Worm (Caenorhabditis elegans) whole organism, L4 larva: ENCODE results near the gene T25B2.4.

Source experiments
- D1046.2 ChIP-seq: fragments of 200-800 bp; sonication (Bioruptor generic); IDR thresholded peaks from 2 replicates; pipeline ENCODE4 v1.3.6; 2022; ENCODE audit warnings: missing genetic modification characterization, missing compliant biosample characterization
- F10B5.3 ChIP-seq: sonication (generic microtip); optimal IDR thresholded peaks from 2 replicates; lab custom pipeline; 2016; ENCODE audit warnings: mild to moderate bottlenecking, missing genetic modification characterization, missing compliant biosample characterization
- F49E8.2 ChIP-seq: sonication (generic microtip); optimal IDR thresholded peaks from 2 replicates; lab custom pipeline; 2016; ENCODE audit warnings: missing compliant biosample characterization, mild to moderate bottlenecking, missing genetic modification characterization, borderline replicate concordance
- R02D3.7 ChIP-seq: fragments of 150-350 bp; sonication (generic microtip); optimal IDR thresholded peaks from 3 replicates; lab custom pipeline; 2014; ENCODE audit warnings: missing biosample characterization, missing genetic modification characterization
- ZK337.2 ChIP-seq: fragments of 200-800 bp; sonication (Bioruptor generic); IDR thresholded peaks from 2 replicates; pipeline ENCODE4 v1.3.6; 2022; ENCODE audit warnings: missing genetic modification reagents, missing genetic modification characterization, missing compliant biosample characterization
- aha-1 ChIP-seq: fragments of 150-350 bp; peaks from one replicate; lab custom pipeline; 2014; ENCODE audit warnings: missing biosample characterization, missing genetic modification characterization
- aly-2 ChIP-seq: sonication (generic microtip); optimal IDR thresholded peaks from 2 replicates; lab custom pipeline; 2018; ENCODE audit warnings: missing biosample characterization, missing genetic modification characterization
- arid-1 ChIP-seq: fragments of 200-800 bp; sonication (Bioruptor generic); conservative IDR thresholded peaks from 2 replicates; pipeline ENCODE4 v1.3.6; 2022; ENCODE audit warnings: missing genetic modification reagents, missing genetic modification characterization, missing compliant biosample characterization
- ceh-44 ChIP-seq: fragments of 200-800 bp; sonication (Bioruptor generic); IDR thresholded peaks from 2 replicates; pipeline ENCODE4 v1.3.6; 2022; ENCODE audit warnings: missing genetic modification reagents, missing genetic modification characterization, missing compliant biosample characterization
- daf-12 ChIP-seq: fragments of 150-350 bp; optimal IDR thresholded peaks from 2 replicates; lab custom pipeline; 2014; ENCODE audit warnings: missing biosample characterization, missing genetic modification reagents, missing genetic modification characterization
- daf-16 ChIP-seq, 3 experiments: sonication (generic microtip); optimal IDR thresholded peaks; 2 replicates each; lab custom pipeline; 2016 to 2017; ENCODE audit warnings: missing genetic modification characterization in 3 of 3, missing genetic modification reagents in 3 of 3, mild to moderate bottlenecking in 2 of 3, missing compliant biosample characterization in 2 of 3, missing biosample characterization in 1 of 3, moderate library complexity in 1 of 3
- dmd-6 ChIP-seq: fragments of 200-800 bp; sonication (Bioruptor generic); IDR thresholded peaks from 2 replicates; pipeline ENCODE4 v1.3.6; 2022; ENCODE audit warnings: missing genetic modification reagents, missing genetic modification characterization, missing compliant biosample characterization
- dmd-8 ChIP-seq: fragments of 200-800 bp; sonication (Bioruptor generic); IDR thresholded peaks from 2 replicates; pipeline ENCODE4 v1.3.6; 2022; ENCODE audit warnings: missing genetic modification characterization, missing compliant biosample characterization
- dve-1 ChIP-seq: sonication (generic microtip); optimal IDR thresholded peaks from 2 replicates; lab custom pipeline; 2017; ENCODE audit warnings: antibody characterized with exemption, mild to moderate bottlenecking, missing genetic modification characterization, missing compliant biosample characterization; ENCODE audit not compliant: insufficient read depth
- hlh-11 ChIP-seq: fragments of 200-800 bp; sonication (Bioruptor generic); optimal IDR thresholded peaks from 2 replicates; lab custom pipeline; 2018; ENCODE audit warnings: mild to moderate bottlenecking, missing genetic modification characterization, missing compliant biosample characterization
- hmg-1.1 ChIP-seq: fragments of 200-800 bp; sonication (Bioruptor generic); IDR thresholded peaks from 2 replicates; pipeline ENCODE4 v1.3.6; 2022; ENCODE audit warnings: missing genetic modification reagents, missing genetic modification characterization, missing compliant biosample characterization
- lsy-2 ChIP-seq, 2 experiments: fragments of 150-350 bp in 1 of 2; sonication (generic microtip) in 1 of 2; optimal IDR thresholded peaks; 2 replicates each; lab custom pipeline; 2014 to 2017; ENCODE audit warnings: missing biosample characterization in 2 of 2, missing genetic modification characterization in 2 of 2
- mdl-1 ChIP-seq, 2 experiments: fragments of 150-350 bp in 1 of 2; sonication (generic microtip) in 1 of 2; optimal IDR thresholded peaks; 2 replicates each; lab custom pipeline; 2014 to 2017; ENCODE audit warnings: missing biosample characterization in 2 of 2, missing genetic modification characterization in 2 of 2
- mep-1 ChIP-seq: fragments of 150-350 bp; sonication (generic microtip); optimal IDR thresholded peaks from 3 replicates; lab custom pipeline; 2014; ENCODE audit warnings: missing biosample characterization, missing genetic modification characterization
- mes-2 ChIP-seq: sonication (generic microtip); optimal IDR thresholded peaks from 2 replicates; lab custom pipeline; 2016; ENCODE audit warnings: missing genotype, mild to moderate bottlenecking, missing genetic modification characterization, missing compliant biosample characterization; ENCODE audit not compliant: poor library complexity, severe bottlenecking
- mxl-3 ChIP-seq: fragments of 200-800 bp; sonication (Bioruptor generic); optimal IDR thresholded peaks from 2 replicates; lab custom pipeline; 2018; ENCODE audit warnings: mild to moderate bottlenecking, missing genetic modification characterization, missing compliant biosample characterization
- nhr-237 ChIP-seq: sonication (generic microtip); optimal IDR thresholded peaks from 2 replicates; lab custom pipeline; 2017; ENCODE audit warnings: missing biosample characterization, missing genetic modification characterization
- nhr-25 ChIP-seq: sonication (generic microtip); optimal IDR thresholded peaks from 2 replicates; lab custom pipeline; 2017; ENCODE audit warnings: missing genetic modification characterization, mild to moderate bottlenecking, missing compliant biosample characterization, antibody characterized with exemption, moderate library complexity, borderline replicate concordance; ENCODE audit not compliant: insufficient read depth
- nhr-28 ChIP-seq: fragments of 150-350 bp; optimal IDR thresholded peaks from 2 replicates; lab custom pipeline; 2014; ENCODE audit warnings: missing biosample characterization, missing genetic modification characterization
- nhr-42 ChIP-seq: fragments of 200-800 bp; sonication (Bioruptor generic); IDR thresholded peaks from 2 replicates; pipeline ENCODE4 v1.3.6; 2022; ENCODE audit warnings: missing genetic modification characterization, missing compliant biosample characterization
- nhr-48 ChIP-seq: sonication (generic microtip); optimal IDR thresholded peaks from 2 replicates; lab custom pipeline; 2016; ENCODE audit warnings: mild to moderate bottlenecking, missing genetic modification characterization, missing compliant biosample characterization
- nhr-6 ChIP-seq: fragments of 150-350 bp; optimal IDR thresholded peaks from 2 replicates; lab custom pipeline; 2014; ENCODE audit warnings: missing biosample characterization, missing genetic modification characterization
- nhr-77 ChIP-seq: fragments of 150-350 bp; optimal IDR thresholded peaks from 2 replicates; lab custom pipeline; 2014; ENCODE audit warnings: missing biosample characterization, missing genetic modification characterization
- php-3 ChIP-seq: fragments of 200-800 bp; sonication (Bioruptor generic); IDR thresholded peaks from 2 replicates; pipeline ENCODE4 v1.3.6; 2022; ENCODE audit warnings: missing genetic modification reagents, missing genetic modification characterization, missing compliant biosample characterization
- pqm-1 ChIP-seq: sonication (generic microtip); optimal IDR thresholded peaks from 2 replicates; lab custom pipeline; 2017; ENCODE audit warnings: missing biosample characterization, missing genetic modification characterization
- spr-1 ChIP-seq: sonication (generic microtip); optimal IDR thresholded peaks from 2 replicates; lab custom pipeline; 2016; ENCODE audit warnings: mild to moderate bottlenecking, missing genetic modification characterization, missing compliant biosample characterization
- tra-1 ChIP-seq: fragments of 200-800 bp; sonication (Bioruptor generic); IDR thresholded peaks from 2 replicates; pipeline ENCODE4 v1.3.6; 2022; ENCODE audit warnings: missing genetic modification reagents, missing genetic modification characterization, missing compliant biosample characterization
- unc-62 ChIP-seq, 3 experiments: fragments of 150-350 bp in 1 of 3; sonication (generic microtip); optimal IDR thresholded peaks in 2 of 3; peaks in 1 of 3; 1 replicate in 1 of 3; 2 replicates in 2 of 3; lab custom pipeline; 2014 to 2017; ENCODE audit warnings: missing biosample characterization in 3 of 3, missing genetic modification characterization in 3 of 3, missing genetic modification reagents in 3 of 3, missing genotype in 1 of 3
- ztf-11 ChIP-seq: fragments of 150-350 bp; optimal IDR thresholded peaks from 2 replicates; lab custom pipeline; 2014; ENCODE audit warnings: missing biosample characterization, missing genetic modification characterization

Gene T25B2.4

DNA sequence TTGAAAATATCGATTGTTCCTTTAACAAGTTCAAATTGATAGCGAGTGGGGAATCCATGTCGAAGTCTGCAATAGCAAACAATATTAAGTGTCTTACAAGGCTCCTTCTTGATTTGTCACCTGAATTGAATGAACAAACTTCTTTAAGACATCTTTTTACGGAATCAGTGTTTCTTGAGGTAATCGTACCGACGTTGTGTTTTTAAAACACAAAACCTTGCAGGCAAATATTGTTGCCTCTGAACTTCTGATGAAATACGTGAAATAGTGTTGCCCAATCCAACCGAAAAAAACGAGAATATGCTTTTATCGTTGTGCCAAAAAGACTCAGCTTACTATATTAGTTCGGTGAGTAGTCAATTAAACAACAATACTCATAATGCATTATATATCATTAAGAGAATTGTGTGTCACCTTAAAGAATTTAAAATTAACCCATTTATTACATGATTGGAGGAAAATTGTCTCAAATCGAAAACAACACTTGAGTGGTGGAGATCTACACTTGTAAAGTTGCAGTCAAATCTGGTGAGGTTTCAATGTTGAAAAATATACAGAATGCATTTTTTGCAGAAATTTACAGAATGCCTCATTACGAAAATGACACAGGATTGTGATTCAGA is at the start of gene T25B2.4, which contains the start of gene T13C5.3:
Gene T25B2.4 (plus strand): TSS at position 301 of the 623 bp plus-strand sequence.
Gene T13C5.3 (plus strand): TSS at position 573 of the 623 bp plus-strand sequence.
- TF ChIP-seq nhr-25 (tag; lab: Kevin White, UChicago), result no peak
- no peak for TF ChIP-seq tra-1 (GFP tag; lab: Robert Waterston, UW)
- no peak for TF ChIP-seq ceh-44 (GFP tag; lab: Robert Waterston, UW)
- TF ChIP-seq R02D3.7 (tag; lab: Kevin White, UChicago), result no peak
- TF ChIP-seq nhr-77 (tag; lab: Kevin White, UChicago), result no peak
- no peak for TF ChIP-seq aly-2 (tag; lab: Kevin White, UChicago)
- no peak for TF ChIP-seq nhr-237
- no peak for TF ChIP-seq D1046.2 (GFP tag; lab: Robert Waterston, UW)
- no peak for TF ChIP-seq arid-1
- no peak for TF ChIP-seq ztf-11 (tag; lab: Kevin White, UChicago)
- TF ChIP-seq ZK337.2 (GFP tag; lab: Robert Waterston, UW), result no peak
- no peak for TF ChIP-seq nhr-42 (GFP tag; lab: Robert Waterston, UW)
- TF ChIP-seq mes-2, result no peak
- TF ChIP-seq daf-16 (GFP tag; optimal IDR thresholded peaks at IDR 0.05; lab: Kevin White, UChicago), result no peak
- TF ChIP-seq daf-16 (tag; optimal IDR thresholded peaks at IDR 0.05; lab: Kevin White, UChicago), result no peak
- TF ChIP-seq, all 104 proteins: peak for 0

ce11 chrX:6128773-6129172 is 49.3 kb upstream of the T25B2.4 start:
- TF ChIP-seq F49E8.2 (tag; lab: Kevin White, UChicago) (no peak), spr-1 (tag; lab: Kevin White, UChicago) (no peak), unc-62 (GFP tag; optimal IDR thresholded peaks at IDR 0.05 in 1 of 2; lab: Kevin White, UChicago) (peak in 1 of 2 experiments; percentile 88), unc-62 (tag; optimal IDR thresholded peaks at IDR 0.05; lab: Kevin White, UChicago) (no peak), mxl-3 (GFP tag; lab: Kevin White, UChicago) (no peak), F10B5.3 (tag; lab: Kevin White, UChicago) (no peak)
- TF ChIP-seq, all 104 proteins: peak for 1

DNA sequence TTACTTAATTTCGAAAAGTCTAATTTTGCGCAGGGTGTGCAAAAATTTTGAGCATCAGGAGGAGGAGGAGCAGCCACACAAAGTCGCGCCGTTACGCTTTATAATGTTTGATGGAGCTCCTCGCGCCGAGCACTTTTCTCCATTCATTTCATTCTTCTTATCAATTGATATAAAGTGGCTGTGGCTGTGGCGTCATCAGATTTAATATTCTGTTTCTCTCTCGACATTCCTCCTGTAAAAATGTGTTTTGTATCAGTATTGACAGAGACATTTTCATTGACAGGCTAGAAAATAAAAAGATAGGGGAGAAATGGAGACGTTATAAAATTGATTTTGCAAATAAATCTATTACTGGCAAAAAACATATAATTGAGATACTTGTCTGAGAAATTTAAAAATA is 48.8 kb upstream of the T25B2.4 start:
- TF ChIP-seq lsy-2 (tag; optimal IDR thresholded peaks at IDR 0.05; lab: Kevin White, UChicago) (peak in 1 of 2 experiments; percentile 16), nhr-6 (tag; lab: Kevin White, UChicago) (peak; percentile 5), F49E8.2 (tag; lab: Kevin White, UChicago) (no peak), mes-2 (peak; percentile 32), daf-16 (GFP tag; optimal IDR thresholded peaks at IDR 0.05; lab: Kevin White, UChicago) (no peak), daf-16 (tag; optimal IDR thresholded peaks at IDR 0.05; lab: Kevin White, UChicago) (peak; percentile 77), pqm-1 (tag; lab: Kevin White, UChicago) (peak; percentile 81), nhr-77 (tag; lab: Kevin White, UChicago) (peak; percentile 34), nhr-28 (peak; percentile 79), dmd-6 (peak; percentile 85), php-3 (GFP tag; lab: Robert Waterston, UW) (peak; percentile 53; the same call in 1 of the 2 replicates), hmg-1.1 (GFP tag; lab: Robert Waterston, UW) (no peak), mep-1 (tag; lab: Kevin White, UChicago) (peak; percentile 22), mdl-1 (tag; optimal IDR thresholded peaks at IDR 0.05; lab: Kevin White, UChicago) (peak in 1 of 2 experiments; percentile 26), hlh-11 (tag; lab: Kevin White, UChicago) (peak; percentile 77), nhr-48 (peak; percentile 15), dmd-8 (no peak), dve-1 (tag; lab: Kevin White, UChicago) (peak; percentile 81), aha-1 (tag; lab: Kevin White, UChicago) (peak; percentile 51), daf-12 (no peak)
- TF ChIP-seq, all 104 proteins: peak for 15
